Fruit fly (Drosophila melanogaster): ENCODE data around the gene CG12091.
A peak's percentile ranks its signal among the peaks of the same experiment; 100 is the strongest.

The CG12091 gene

DNA sequence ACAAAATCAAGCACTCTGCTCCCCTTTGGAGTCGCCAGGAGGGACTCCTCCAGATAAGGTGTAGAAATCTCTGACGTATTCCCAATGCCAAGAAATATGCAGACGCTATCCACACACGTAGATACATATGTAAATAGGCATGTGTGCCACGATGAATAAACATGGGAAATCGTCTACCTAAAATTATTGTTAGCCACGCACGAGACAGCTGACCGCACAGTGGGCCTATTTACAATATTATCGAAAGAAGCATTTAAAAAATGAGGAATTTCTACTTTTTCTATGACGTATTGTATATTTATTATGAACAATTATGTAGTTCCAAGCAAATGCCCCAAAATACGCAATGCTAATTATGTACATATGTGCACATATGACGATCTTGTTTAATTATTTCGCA is 12.5 kb upstream of the CG12091 start (continued):
- TF ChIP-seq ken (GFP tag; IDR thresholded peaks at IDR 0.05) (no peak), hb (GFP tag; IDR thresholded peaks at IDR 0.05; ENCODE audit: partially characterized antibody) (no peak), lov (optimal IDR thresholded peaks at IDR 0.05) (no peak), lov (GFP tag; IDR thresholded peaks at IDR 0.05) (no peak), sima (GFP tag; optimal IDR thresholded peaks at IDR 0.05) (no peak), HLH3B (GFP tag; IDR thresholded peaks at IDR 0.05) (no peak), jumu (GFP tag; optimal IDR thresholded peaks at IDR 0.05) (no peak), CG8089 (GFP tag; optimal IDR thresholded peaks at IDR 0.05) (no peak), h (optimal IDR thresholded peaks at IDR 0.05) (no peak), nerfin-2 (GFP tag; IDR thresholded peaks at IDR 0.05; ENCODE audit: partially characterized antibody) (no peak), cato (GFP tag; optimal IDR thresholded peaks at IDR 0.05; ENCODE audit: borderline replicate concordance) (peak; percentile 33), scrt (GFP tag; optimal IDR thresholded peaks at IDR 0.05) (no peak), CG4328 (GFP tag; optimal IDR thresholded peaks at IDR 0.05) (no peak), CG42726 (GFP tag; IDR thresholded peaks at IDR 0.05; ENCODE audit: partially characterized antibody) (no peak), insv (GFP tag; optimal IDR thresholded peaks at IDR 0.05) (no peak), CTCF (GFP tag; optimal IDR thresholded peaks at IDR 0.05) (no peak), Tbp (GFP tag; optimal IDR thresholded peaks at IDR 0.05) (no peak), CG1602 (GFP tag; optimal IDR thresholded peaks at IDR 0.05) (no peak), CG11504 (tag; optimal IDR thresholded peaks at IDR 0.05) (peak; percentile 35), CG10543 (GFP tag; optimal IDR thresholded peaks at IDR 0.05) (no peak), CG7271 (tag; optimal IDR thresholded peaks at IDR 0.05) (no peak), Dbx (GFP tag; IDR thresholded peaks at IDR 0.05) (0 out of 3 replicates have a peak, but pooled peaks have one; percentile 24), Doc3 (GFP tag; IDR thresholded peaks at IDR 0.05; ENCODE audit: partially characterized antibody) (no peak), dm (GFP tag; optimal IDR thresholded peaks at IDR 0.05) (no peak), CG34224 (GFP tag; IDR thresholded peaks at IDR 0.05; ENCODE audit: partially characterized antibody) (no peak), CG1529 (GFP tag; optimal IDR thresholded peaks at IDR 0.05) (no peak), CG34376 (GFP tag; optimal IDR thresholded peaks at IDR 0.05) (no peak), CG15011 (GFP tag; optimal IDR thresholded peaks at IDR 0.05) (peak; percentile 39), CG6654 (GFP tag; optimal IDR thresholded peaks at IDR 0.05) (no peak), CG18619 (GFP tag; optimal IDR thresholded peaks at IDR 0.05) (no peak), odd (GFP tag; optimal IDR thresholded peaks at IDR 0.05) (no peak), Hr3 (GFP tag; optimal IDR thresholded peaks at IDR 0.05) (no peak), CG14965 (GFP tag; optimal IDR thresholded peaks at IDR 0.05; ENCODE audit: borderline replicate concordance) (no peak), CG4282 (GFP tag; optimal IDR thresholded peaks at IDR 0.05) (peak; percentile 22), CG1792 (GFP tag; optimal IDR thresholded peaks at IDR 0.05) (no peak), CG2678 (tag; optimal IDR thresholded peaks at IDR 0.05) (peak; percentile 37), Spps (tag; optimal IDR thresholded peaks at IDR 0.05) (no peak), CG3726 (GFP tag; IDR thresholded peaks at IDR 0.05) (no peak), da (GFP tag; optimal IDR thresholded peaks at IDR 0.05) (no peak), Dek (tag; optimal IDR thresholded peaks at IDR 0.05) (no peak), ase (GFP tag; IDR thresholded peaks at IDR 0.05) (no peak), CG4730 (GFP tag; IDR thresholded peaks at IDR 0.05) (no peak), gcm (GFP tag; optimal IDR thresholded peaks at IDR 0.05) (no peak), CG11085 (GFP tag; IDR thresholded peaks at IDR 0.05) (no peak), Nf-YA (GFP tag; IDR thresholded peaks at IDR 0.05) (0 out of 2 replicates have a peak, but pooled peaks have one; percentile 58), CG12236 (GFP tag; optimal IDR thresholded peaks at IDR 0.05) (no peak), CG7786 (GFP tag; optimal IDR thresholded peaks at IDR 0.05) (no peak), CG9797 (GFP tag; optimal IDR thresholded peaks at IDR 0.05) (no peak), CG10366 (GFP tag; IDR thresholded peaks at IDR 0.05) (peak; percentile 25), CG33557 (GFP tag; optimal IDR thresholded peaks at IDR 0.05) (no peak), CG3995 (GFP tag; optimal IDR thresholded peaks at IDR 0.05) (no peak), Sry-β (GFP tag; optimal IDR thresholded peaks at IDR 0.05) (no peak), ara (GFP tag; IDR thresholded peaks at IDR 0.05) (peak; percentile 58; the same call in 1 of the 2 replicates)
